Worm (Caenorhabditis elegans) whole organism, late embryonic: ENCODE results near the gene Y43F8B.12.

Experiments
- C08G9.2 ChIP-seq: sonication (generic microtip); optimal IDR thresholded peaks from 2 replicates; lab custom pipeline; 2016; ENCODE audit warnings: mild to moderate bottlenecking, missing genetic modification characterization, moderate library complexity, missing compliant biosample characterization
- C38D4.7 ChIP-seq: fragments of 200-800 bp; sonication (Bioruptor generic); optimal IDR thresholded peaks from 2 replicates; lab custom pipeline; 2018; ENCODE audit warnings: mild to moderate bottlenecking, missing genetic modification characterization, moderate library complexity, missing compliant biosample characterization
- F13H6.1 ChIP-seq: sonication (generic microtip); optimal IDR thresholded peaks from 2 replicates; lab custom pipeline; 2016; ENCODE audit warnings: missing genetic modification characterization, missing compliant biosample characterization
- K02D7.2 ChIP-seq: sonication (generic microtip); optimal IDR thresholded peaks from 2 replicates; lab custom pipeline; 2017; ENCODE audit warnings: mild to moderate bottlenecking, missing genetic modification characterization, missing compliant biosample characterization
- ama-1 ChIP-seq: fragments of 150-350 bp; optimal IDR thresholded peaks from 2 replicates; lab custom pipeline; 2014
- ceh-18 ChIP-seq: sonication (generic microtip); optimal IDR thresholded peaks from 2 replicates; lab custom pipeline; 2016; ENCODE audit warnings: missing genetic modification characterization, missing compliant biosample characterization
- ceh-19 ChIP-seq: fragments of 200-800 bp; sonication (Bioruptor generic); optimal IDR thresholded peaks from 2 replicates; lab custom pipeline; 2018; ENCODE audit warnings: mild to moderate bottlenecking, missing genetic modification characterization, missing compliant biosample characterization
- ceh-2 ChIP-seq: sonication (generic microtip); optimal IDR thresholded peaks from 2 replicates; lab custom pipeline; 2016; ENCODE audit warnings: missing genotype, missing genetic modification characterization, missing compliant biosample characterization
- ceh-34 ChIP-seq: sonication (generic microtip); optimal IDR thresholded peaks from 2 replicates; lab custom pipeline; 2016; ENCODE audit warnings: mild to moderate bottlenecking, missing genetic modification characterization, missing compliant biosample characterization
- ceh-48 ChIP-seq: sonication (generic microtip); optimal IDR thresholded peaks from 2 replicates; lab custom pipeline; 2016; ENCODE audit warnings: missing genetic modification characterization, inconsistent platforms, missing compliant biosample characterization
- ceh-9 ChIP-seq: sonication (generic microtip); optimal IDR thresholded peaks from 2 replicates; lab custom pipeline; 2016; ENCODE audit warnings: mild to moderate bottlenecking, missing genetic modification characterization, inconsistent platforms, missing compliant biosample characterization
- dmd-4 ChIP-seq: sonication (generic microtip); optimal IDR thresholded peaks from 2 replicates; lab custom pipeline; 2016; ENCODE audit warnings: borderline replicate concordance, missing genetic modification characterization, missing compliant biosample characterization
- elt-4 ChIP-seq: sonication (generic microtip); optimal IDR thresholded peaks from 2 replicates; lab custom pipeline; 2016; ENCODE audit warnings: missing genetic modification characterization, missing compliant biosample characterization
- fkh-10 ChIP-seq: fragments of 150-350 bp; optimal IDR thresholded peaks from 2 replicates; lab custom pipeline; 2014; ENCODE audit warnings: missing biosample characterization, missing genetic modification reagents, missing genetic modification characterization
- fkh-6 ChIP-seq: sonication (generic microtip); optimal IDR thresholded peaks from 2 replicates; lab custom pipeline; 2016; ENCODE audit warnings: missing genetic modification characterization, missing compliant biosample characterization
- gmeb-2 ChIP-seq: sonication (generic microtip); optimal IDR thresholded peaks from 2 replicates; lab custom pipeline; 2016; ENCODE audit warnings: missing genetic modification characterization, inconsistent platforms, missing compliant biosample characterization
- hlh-13 ChIP-seq: fragments of 200-800 bp; sonication (Bioruptor generic); optimal IDR thresholded peaks from 2 replicates; lab custom pipeline; 2018; ENCODE audit warnings: mild to moderate bottlenecking, missing genetic modification characterization, missing compliant biosample characterization
- hlh-6 ChIP-seq: sonication (generic microtip); optimal IDR thresholded peaks from 2 replicates; lab custom pipeline; 2016; ENCODE audit warnings: missing genotype, missing genetic modification characterization, missing compliant biosample characterization
- lim-6 ChIP-seq: sonication (generic microtip); optimal IDR thresholded peaks from 2 replicates; lab custom pipeline; 2016; ENCODE audit warnings: missing genetic modification characterization, missing compliant biosample characterization
- lin-11 ChIP-seq: fragments of 200-800 bp; sonication (Bioruptor generic); optimal IDR thresholded peaks from 2 replicates; lab custom pipeline; 2018; ENCODE audit warnings: mild to moderate bottlenecking, missing genetic modification characterization, missing compliant biosample characterization
- madf-2 ChIP-seq: sonication (generic microtip); optimal IDR thresholded peaks from 2 replicates; lab custom pipeline; 2017; ENCODE audit warnings: missing genetic modification characterization, missing compliant biosample characterization
- nfya-1 ChIP-seq: sonication (generic microtip); optimal IDR thresholded peaks from 2 replicates; lab custom pipeline; 2017; ENCODE audit warnings: missing genetic modification characterization, mild to moderate bottlenecking, missing compliant biosample characterization, antibody characterized with exemption, moderate library complexity
- nhr-11 ChIP-seq: fragments of 150-350 bp; optimal IDR thresholded peaks from 2 replicates; lab custom pipeline; 2014; ENCODE audit warnings: missing biosample characterization, missing genetic modification characterization
- nhr-232 ChIP-seq: sonication (generic microtip); optimal IDR thresholded peaks from 2 replicates; lab custom pipeline; 2016; ENCODE audit warnings: missing genetic modification characterization, missing compliant biosample characterization
- npax-4 ChIP-seq: sonication (generic microtip); optimal IDR thresholded peaks from 2 replicates; lab custom pipeline; 2016; ENCODE audit warnings: missing genetic modification characterization, missing compliant biosample characterization
- pag-3 ChIP-seq: sonication (generic microtip); optimal IDR thresholded peaks from 2 replicates; lab custom pipeline; 2016; ENCODE audit warnings: missing compliant biosample characterization, missing genetic modification characterization, borderline replicate concordance
- pat-9 ChIP-seq: fragments of 200-800 bp; sonication (Bioruptor generic); optimal IDR thresholded peaks from 2 replicates; lab custom pipeline; 2018; ENCODE audit warnings: mild to moderate bottlenecking, missing genetic modification characterization, moderate library complexity, missing compliant biosample characterization
- pha-4 ChIP-seq: fragments of 150-350 bp; optimal IDR thresholded peaks from 2 replicates; lab custom pipeline; 2018; ENCODE audit warnings: missing biosample characterization, missing genetic modification reagents, missing genetic modification characterization
- pros-1 ChIP-seq: fragments of 150-350 bp; optimal IDR thresholded peaks from 2 replicates; lab custom pipeline; 2014; ENCODE audit warnings: missing biosample characterization, missing genetic modification reagents, missing genetic modification characterization
- ref-2 ChIP-seq: sonication (generic microtip); optimal IDR thresholded peaks from 2 replicates; lab custom pipeline; 2016; ENCODE audit warnings: missing genetic modification characterization, missing compliant biosample characterization
- sox-2 ChIP-seq: fragments of 200-800 bp; sonication (Bioruptor generic); IDR thresholded peaks from 2 replicates; pipeline ENCODE4 v1.3.6; 2022; ENCODE audit warnings: missing genetic modification reagents, missing genetic modification characterization, missing compliant biosample characterization
- syd-9 ChIP-seq: sonication (generic microtip); optimal IDR thresholded peaks from 2 replicates; lab custom pipeline; 2016; ENCODE audit warnings: mild to moderate bottlenecking, missing genetic modification characterization, moderate library complexity, missing compliant biosample characterization
- ttx-3 ChIP-seq: sonication (generic microtip); optimal IDR thresholded peaks from 2 replicates; lab custom pipeline; 2016; ENCODE audit warnings: missing genetic modification reagents, missing genetic modification characterization, missing compliant biosample characterization
- unc-3 ChIP-seq, 2 experiments: fragments of 200-800 bp in 1 of 2; sonication (Bioruptor generic) in 1 of 2; sonication (generic microtip) in 1 of 2; conservative IDR thresholded peaks in 1 of 2; optimal IDR thresholded peaks in 1 of 2; 2 replicates each; pipeline versions ENCODE4 v1.3.6 to Lab custom; 2016 to 2022; ENCODE audit warnings: missing compliant biosample characterization in 2 of 2, missing genetic modification characterization in 2 of 2, missing genetic modification reagents in 1 of 2
- unc-42 ChIP-seq: sonication (generic microtip); optimal IDR thresholded peaks from 2 replicates; lab custom pipeline; 2016; ENCODE audit warnings: missing genotype, missing genetic modification characterization, missing compliant biosample characterization
- unc-55 ChIP-seq: sonication (generic microtip); optimal IDR thresholded peaks from 2 replicates; lab custom pipeline; 2017; ENCODE audit warnings: missing biosample characterization, missing genetic modification reagents, missing genetic modification characterization
- zip-5 ChIP-seq: sonication (generic microtip); optimal IDR thresholded peaks from 2 replicates; lab custom pipeline; 2016; ENCODE audit warnings: missing genetic modification characterization, missing compliant biosample characterization
- ztf-16 ChIP-seq: sonication (generic microtip); optimal IDR thresholded peaks from 2 replicates; lab custom pipeline; 2017; ENCODE audit warnings: missing genetic modification characterization, missing compliant biosample characterization

Y43F8B.12 gene

DNA sequence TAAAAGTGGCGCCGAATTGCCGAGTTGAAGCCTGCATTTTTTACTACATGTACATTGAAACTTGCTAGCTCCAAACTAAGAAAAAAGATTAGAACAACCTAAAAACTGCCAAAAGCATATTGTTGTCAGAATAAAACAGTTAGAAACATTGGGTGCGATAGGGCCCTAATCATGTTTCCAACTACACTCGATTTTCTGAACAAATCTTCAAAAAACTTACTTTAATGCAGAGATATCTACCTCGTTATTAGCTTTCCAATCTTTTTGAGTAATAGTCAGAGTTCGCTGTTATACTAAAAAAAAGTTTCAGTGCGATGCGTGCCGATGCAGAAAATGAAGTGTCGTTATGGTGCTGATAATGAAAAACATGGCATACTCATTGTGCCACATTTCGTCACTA, 12.5 kb upstream of the Y43F8B.12 start, which contains the start of the genes Y43F8B.13 and Y43F8B.14:
Gene Y43F8B.13 (plus strand): TSS at position 301 of the 400 bp plus-strand sequence.
Gene Y43F8B.14 (minus strand): TSS at position 322 of the 400 bp plus-strand sequence.
- TF ChIP-seq elt-4 (no peak), pros-1 (tag; lab: Kevin White, UChicago) (no peak), pat-9 (tag; lab: Kevin White, UChicago) (no peak), ceh-48 (tag; lab: Kevin White, UChicago) (no peak), C38D4.7 (GFP tag; lab: Kevin White, UChicago) (no peak), nfya-1 (tag; lab: Kevin White, UChicago) (no peak), fkh-10 (GFP tag; lab: Kevin White, UChicago) (no peak), ztf-16 (no peak)

DNA sequence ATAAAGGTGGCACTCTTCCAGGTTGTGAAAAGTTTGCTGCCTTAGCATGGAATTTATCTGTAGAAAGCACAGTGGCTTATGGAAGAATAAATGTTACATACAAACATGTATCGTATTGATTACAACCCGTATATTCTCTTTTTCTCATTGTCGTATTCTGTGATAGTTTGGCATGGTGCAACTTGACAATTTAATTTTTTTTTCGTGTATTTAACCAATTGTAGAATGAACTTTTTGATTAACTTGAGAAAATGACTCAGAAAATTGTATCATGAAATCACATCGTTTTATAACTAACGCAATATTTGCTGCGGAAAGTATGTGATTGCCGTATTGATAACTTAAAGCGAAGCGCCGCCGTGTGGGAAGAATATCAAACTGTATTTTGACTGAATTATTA, 11.1 kb upstream of the Y43F8B.12 start, which contains the start of gene Y43F8B.24:
Gene Y43F8B.24 (plus strand): TSS at position 301 of the 400 bp plus-strand sequence.
- TF ChIP-seq lim-6 (tag; lab: Kevin White, UChicago) (no peak), unc-42 (no peak), K02D7.2 (no peak), syd-9 (no peak), dmd-4 (tag; lab: Kevin White, UChicago) (no peak), zip-5 (tag; lab: Kevin White, UChicago) (no peak), ceh-19 (GFP tag; lab: Kevin White, UChicago) (no peak), ceh-2 (tag; lab: Kevin White, UChicago) (no peak), ama-1 (lab: Kevin White, UChicago) (no peak), ceh-9 (tag; lab: Kevin White, UChicago) (no peak), npax-4 (tag; lab: Kevin White, UChicago) (no peak), ceh-34 (tag; lab: Kevin White, UChicago) (no peak), hlh-13 (no peak), unc-3 (GFP tag; conservative IDR thresholded peaks at IDR 0.05; lab: Robert Waterston, UW) (no peak), unc-3 (tag; optimal IDR thresholded peaks at IDR 0.05; lab: Kevin White, UChicago) (no peak), F13H6.1 (tag; lab: Kevin White, UChicago) (no peak), pag-3 (no peak), nfya-1 (tag; lab: Kevin White, UChicago) (no peak)

DNA sequence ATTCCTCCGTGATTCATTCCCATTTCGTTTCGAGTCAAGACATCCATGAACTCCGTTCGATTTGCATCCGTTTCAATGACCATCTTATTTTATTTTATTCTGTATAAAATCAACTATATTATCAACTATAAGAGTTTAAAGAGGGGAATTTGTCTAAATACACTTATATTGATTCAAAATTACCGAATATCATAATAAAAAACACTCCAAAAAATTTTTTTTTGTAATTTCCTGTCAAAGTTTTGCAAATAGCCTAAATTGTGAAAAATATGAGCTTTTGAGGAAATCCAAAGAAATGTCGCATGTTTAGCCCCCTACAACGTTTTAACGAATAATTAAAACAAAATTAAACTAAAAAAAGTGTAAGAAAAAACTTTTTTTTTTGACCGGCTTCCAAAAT, 6.2 kb upstream of the Y43F8B.12 start, which contains the start of gene Y43F8B.15:
Gene Y43F8B.15 (minus strand): TSS at position 101 of the 400 bp plus-strand sequence.
- TF ChIP-seq ref-2 (no peak), pha-4 (tag; lab: Kevin White, UChicago) (no peak), madf-2 (no peak), ceh-2 (tag; lab: Kevin White, UChicago) (no peak), C38D4.7 (GFP tag; lab: Kevin White, UChicago) (no peak), K02D7.2 (no peak), C08G9.2 (tag; lab: Kevin White, UChicago) (no peak), hlh-13 (no peak)

DNA sequence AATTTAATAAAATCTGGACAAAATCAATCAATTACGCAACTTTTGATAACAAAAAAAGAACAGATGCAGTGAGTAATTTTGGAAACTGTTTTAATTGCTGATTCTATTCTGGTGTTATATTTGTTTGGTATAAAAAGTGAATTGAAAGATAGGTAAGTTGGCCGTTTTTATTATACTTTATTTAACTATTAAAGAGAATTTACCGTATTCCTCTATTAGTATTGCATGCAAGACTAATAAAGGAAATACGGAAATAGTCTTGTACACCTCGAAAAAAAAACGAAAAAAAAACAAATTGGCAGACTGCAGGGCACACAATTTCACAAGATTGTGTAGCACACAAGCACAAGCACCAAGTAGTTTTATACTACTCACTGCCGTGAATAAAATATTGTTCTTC, 5.6 kb upstream of the Y43F8B.12 start, which contains the start of gene Y43F8B.25:
Gene Y43F8B.25 (plus strand): TSS at position 301 of the 400 bp plus-strand sequence.
- TF ChIP-seq unc-55 = no peak
- no peak for TF ChIP-seq hlh-6
- no peak for TF ChIP-seq pha-4 (tag; lab: Kevin White, UChicago)
- no peak for TF ChIP-seq sox-2 (GFP tag; lab: Robert Waterston, UW)
- TF ChIP-seq ceh-2 (tag; lab: Kevin White, UChicago) = no peak
- TF ChIP-seq madf-2 = no peak
- TF ChIP-seq lin-11 = no peak
- TF ChIP-seq ama-1 (lab: Kevin White, UChicago) = no peak
- no peak for TF ChIP-seq ztf-16
- TF ChIP-seq nhr-232 = no peak
- TF ChIP-seq nhr-11 (tag; lab: Kevin White, UChicago) = no peak
- no peak for TF ChIP-seq gmeb-2
- no peak for TF ChIP-seq pag-3
- TF ChIP-seq ceh-18 (tag; lab: Kevin White, UChicago) = no peak
- no peak for TF ChIP-seq unc-42
- TF ChIP-seq fkh-6 = no peak
- TF ChIP-seq ttx-3 (tag; lab: Kevin White, UChicago) = no peak
